Worm (Caenorhabditis elegans): Measurements from ENCODE around the gene K08F9.1.

Gene K08F9.1

DNA sequence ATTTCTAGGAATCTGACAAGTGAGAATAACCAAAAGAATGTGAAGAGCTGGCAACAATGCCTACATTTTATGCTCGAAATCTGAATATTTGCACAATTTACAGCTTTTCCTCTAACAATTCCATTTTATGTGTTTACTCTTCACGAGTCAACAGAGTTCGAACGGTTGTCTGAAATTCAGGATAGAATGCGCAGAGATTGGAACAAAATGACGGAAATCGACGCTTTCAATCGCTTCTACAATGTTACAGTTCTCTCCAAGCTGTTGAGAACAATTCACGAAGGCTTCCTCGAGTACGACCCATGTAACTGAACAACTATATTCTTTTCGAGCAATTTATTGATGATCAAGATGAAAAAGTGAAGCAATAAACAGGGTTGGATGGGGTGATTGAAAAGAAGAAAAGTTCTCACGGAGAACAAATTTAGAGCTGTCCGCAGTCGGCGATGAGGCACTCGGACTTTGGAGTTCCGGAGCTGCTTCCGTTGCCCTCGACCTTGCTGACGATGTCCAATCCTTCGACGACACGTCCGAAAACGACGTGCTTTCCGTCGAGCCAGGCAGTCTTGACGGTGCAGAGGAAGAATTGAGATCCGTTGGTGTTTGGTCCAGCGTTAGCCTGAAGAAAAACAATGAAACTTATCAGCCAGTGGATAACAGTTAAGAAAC, 43.2 kb upstream of the K08F9.1 start, which contains the start of gene Y75B12B.3 (continued):
- TF ChIP-seq die-1 (tag; optimal IDR thresholded peaks at IDR 0.05) (peak; percentile 36), him-1 (tag; optimal IDR thresholded peaks at IDR 0.05) (peak; percentile 57), tlf-1 (GFP tag; optimal IDR thresholded peaks at IDR 0.05) (peak; percentile 51), lag-1 (GFP tag; IDR thresholded peaks at IDR 0.05) (no peak), snpc-1.3 (tag; optimal IDR thresholded peaks at IDR 0.05; ENCODE audit: insufficient read depth) (peak; percentile 43), madf-10 (tag; optimal IDR thresholded peaks at IDR 0.05) (no peak), egl-18 (GFP tag; IDR thresholded peaks at IDR 0.05) (no peak), lir-1 (GFP tag; conservative IDR thresholded peaks at IDR 0.05) (no peak), F39B2.1 (GFP tag; IDR thresholded peaks at IDR 0.05) (peak; percentile 27; the same call in 1 of the 2 replicates), F33H1.4 (GFP tag; IDR thresholded peaks at IDR 0.05) (no peak), sdz-38 (tag; optimal IDR thresholded peaks at IDR 0.05) (no peak), hsf-1 (GFP tag; IDR thresholded peaks at IDR 0.05) (peak; percentile 83), unc-62 (GFP tag; optimal IDR thresholded peaks at IDR 0.05) (no peak), ceh-91 (GFP tag; IDR thresholded peaks at IDR 0.05) (no peak), dox-1 (GFP tag; IDR thresholded peaks at IDR 0.05) (peak; percentile 32; the same call in 1 of the 2 replicates), zfh-2 (GFP tag; conservative IDR thresholded peaks at IDR 0.05) (peak; percentile 72)

DNA sequence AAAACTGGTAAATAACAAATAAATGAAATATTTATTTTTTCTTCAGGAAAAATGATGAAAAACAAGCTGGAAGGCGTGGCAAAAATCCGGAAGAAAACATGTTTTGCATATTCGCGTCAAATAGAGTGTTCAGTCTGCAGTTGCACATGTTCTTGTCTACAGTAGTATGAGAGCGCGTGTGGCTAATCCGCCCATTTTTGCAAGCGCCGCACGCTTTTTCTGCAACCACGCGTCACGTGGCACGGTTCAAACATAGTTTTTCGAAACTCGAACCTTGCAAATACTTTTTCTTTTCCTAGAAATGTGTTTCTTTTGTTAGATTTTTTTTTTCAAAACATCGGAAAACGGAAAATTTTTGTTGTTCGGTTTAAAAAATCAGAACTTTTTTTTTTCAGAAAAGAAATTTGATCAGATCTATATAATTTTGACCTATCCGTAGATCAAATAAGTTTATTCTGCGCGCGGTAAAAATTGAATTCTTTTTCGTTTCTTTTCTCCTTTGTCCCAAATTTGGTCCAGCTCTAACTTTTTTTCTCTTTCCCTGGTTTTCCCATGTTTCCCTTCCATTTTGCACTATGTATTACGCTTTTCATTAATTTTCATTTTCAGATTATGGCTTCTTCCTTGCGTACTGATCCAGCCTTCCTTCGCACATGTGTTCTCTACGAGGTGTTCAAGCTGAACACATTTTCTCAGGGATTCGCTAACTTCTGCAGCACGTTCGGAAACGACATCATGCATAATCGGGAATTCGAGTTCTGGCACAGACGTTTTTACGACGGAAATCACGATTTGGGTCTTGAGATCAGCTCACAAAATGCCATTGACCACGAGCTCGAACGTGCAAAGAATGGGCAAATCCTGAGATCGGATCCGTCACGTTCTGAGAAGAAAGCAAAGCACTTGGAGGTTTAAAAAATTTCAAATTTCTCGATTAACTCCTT, 41.2 kb upstream of the K08F9.1 start, which contains the start of gene Y75B12B.1:
Gene Y75B12B.1, plus strand, starts transcription at position 603 of the 944 bp plus-strand sequence.
- TF ChIP-seq T07F8.4 (tag; optimal IDR thresholded peaks at IDR 0.05) (no peak), ama-1 (optimal IDR thresholded peaks at IDR 0.05) (no peak), ama-1 (GFP tag; optimal IDR thresholded peaks at IDR 0.05) (no peak), F39B2.1 (GFP tag; IDR thresholded peaks at IDR 0.05) (no peak), aptf-2 (GFP tag; conservative IDR thresholded peaks at IDR 0.05) (no peak), Y56A3A.18 (GFP tag; IDR thresholded peaks at IDR 0.05) (no peak), snpc-3.4 (tag; optimal IDR thresholded peaks at IDR 0.05) (peak; percentile 66), F10E7.11 (tag; optimal IDR thresholded peaks at IDR 0.05) (no peak), dpl-1 (GFP tag; optimal IDR thresholded peaks at IDR 0.05) (peak; percentile 67), lsy-27 (tag; optimal IDR thresholded peaks at IDR 0.05; ENCODE audit: borderline replicate concordance, insufficient read depth) (no peak), snpc-1.1 (tag; optimal IDR thresholded peaks at IDR 0.05; ENCODE audit: insufficient read depth) (peak; percentile 33), atf-7 (tag; optimal IDR thresholded peaks at IDR 0.05) (no peak), Y67H2A.10 (GFP tag; conservative IDR thresholded peaks at IDR 0.05) (no peak), ceh-58 (GFP tag; IDR thresholded peaks at IDR 0.05) (no peak), ztf-22 (GFP tag; optimal IDR thresholded peaks at IDR 0.05) (no peak), pbrm-1 (GFP tag; IDR thresholded peaks at IDR 0.05) (peak; percentile 69; the same call in 1 of the 2 replicates), lir-1 (GFP tag; conservative IDR thresholded peaks at IDR 0.05) (no peak), ztf-6 (GFP tag; IDR thresholded peaks at IDR 0.05) (no peak), ztf-25 (GFP tag; IDR thresholded peaks at IDR 0.05) (no peak), chd-7 (tag; optimal IDR thresholded peaks at IDR 0.05) (no peak), F49E8.2 (tag; optimal IDR thresholded peaks at IDR 0.05; ENCODE audit: insufficient read depth) (peak; percentile 71), akir-1 (GFP tag; optimal IDR thresholded peaks at IDR 0.05) (no peak), lag-1 (GFP tag; IDR thresholded peaks at IDR 0.05) (no peak), hsf-1 (GFP tag; IDR thresholded peaks at IDR 0.05) (peak; percentile 84), madf-8 (GFP tag; conservative IDR thresholded peaks at IDR 0.05) (peak; percentile 66), repo-1 (tag; optimal IDR thresholded peaks at IDR 0.05) (peak; percentile 12), madf-3 (GFP tag; IDR thresholded peaks at IDR 0.05) (0 out of 2 replicates have a peak, but pooled peaks have one; percentile 24), F52B5.7 (tag; optimal IDR thresholded peaks at IDR 0.05) (no peak), nfya-2 (GFP tag; IDR thresholded peaks at IDR 0.05) (no peak), Y79H2A.3 (GFP tag; conservative IDR thresholded peaks at IDR 0.05) (no peak), aptf-3 (GFP tag; IDR thresholded peaks at IDR 0.05) (no peak), athp-1 (tag; optimal IDR thresholded peaks at IDR 0.05) (peak; percentile 94)
